Worm (Caenorhabditis elegans): ENCODE results near the gene wago-10.
A peak's percentile ranks its signal among the peaks of the same experiment; 100 is the strongest.

Gene wago-10

DNA sequence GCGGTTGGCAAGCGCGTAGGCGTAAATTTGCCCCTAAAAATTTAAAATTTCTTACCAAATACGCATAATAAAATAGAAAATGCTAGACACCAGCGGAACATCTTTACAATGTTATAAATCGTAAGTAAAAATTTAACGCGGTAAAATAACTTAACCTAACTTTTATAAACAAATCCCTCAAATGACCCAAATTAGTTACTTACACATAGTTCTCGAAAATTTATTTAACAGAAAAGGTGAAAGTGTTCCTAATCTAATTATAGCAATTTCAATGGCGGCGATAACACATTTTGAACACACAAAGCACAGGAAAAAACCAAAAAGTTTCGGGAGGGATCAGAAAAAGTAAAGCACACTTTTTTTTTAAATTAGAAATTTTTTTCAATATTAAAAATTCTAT lies 37.0 kb downstream of the wago-10 start, which contains the start of gene mltn-8:
Gene mltn-8, minus strand, starts transcription at position 101 of the 400 bp plus-strand sequence.
- TF ChIP-seq elt-2 (tag; optimal IDR thresholded peaks at IDR 0.05) (no peak), nhr-76 (tag; optimal IDR thresholded peaks at IDR 0.05) (no peak), grh-1 (GFP tag; IDR thresholded peaks at IDR 0.05) (no peak), nhr-11 (tag; optimal IDR thresholded peaks at IDR 0.05) (no peak), hpl-2 (GFP tag; optimal IDR thresholded peaks at IDR 0.05) (no peak), zag-1 (tag; optimal IDR thresholded peaks at IDR 0.05) (no peak), snu-23 (GFP tag; optimal IDR thresholded peaks at IDR 0.05) (no peak), unc-62 (GFP tag; optimal IDR thresholded peaks at IDR 0.05) (no peak), lin-35 (GFP tag; optimal IDR thresholded peaks at IDR 0.05) (no peak), unc-98 (GFP tag; IDR thresholded peaks at IDR 0.05) (no peak), swsn-7 (tag; optimal IDR thresholded peaks at IDR 0.05) (no peak), mef-2 (tag; optimal IDR thresholded peaks at IDR 0.05) (no peak), fkh-8 (tag; optimal IDR thresholded peaks at IDR 0.05) (no peak), C04F5.9 (tag; optimal IDR thresholded peaks at IDR 0.05) (no peak), hlh-4 (tag; optimal IDR thresholded peaks at IDR 0.05) (no peak), ceh-90 (tag; optimal IDR thresholded peaks at IDR 0.05) (no peak), skn-1 (tag; optimal IDR thresholded peaks at IDR 0.05) (no peak)

DNA sequence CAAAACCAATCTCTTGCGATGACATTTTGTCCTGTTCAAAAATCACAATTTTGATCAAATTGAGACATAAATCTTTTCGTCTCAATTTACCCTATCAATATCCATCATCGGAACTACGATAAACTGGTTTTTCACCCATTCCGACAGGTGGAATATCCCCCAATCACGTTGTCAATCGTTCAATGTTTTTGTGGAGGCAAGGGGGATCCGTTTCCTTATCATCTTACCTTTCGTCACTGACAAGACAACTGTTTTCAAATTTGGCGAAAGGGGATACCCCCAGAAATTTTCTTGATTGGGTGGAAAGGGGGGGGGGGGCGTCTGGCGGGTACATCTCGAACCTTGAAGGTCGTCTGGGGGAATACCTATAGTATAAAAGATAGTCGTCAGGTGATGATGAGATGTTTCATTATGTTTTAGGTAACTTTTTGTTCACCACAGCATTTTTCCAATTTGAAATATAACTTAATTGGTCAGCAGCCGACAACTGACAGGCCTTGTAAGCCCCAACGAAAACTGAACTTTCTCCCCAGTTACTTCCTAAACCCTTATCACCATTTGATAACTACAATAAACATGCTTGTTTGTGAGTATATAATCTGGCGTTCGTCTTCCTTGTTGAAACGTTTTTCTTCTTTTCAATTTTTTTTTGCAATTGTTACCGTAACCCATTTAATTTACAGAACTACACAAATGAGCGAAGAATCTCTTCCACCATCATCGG lies 38.2 kb downstream of the wago-10 start, which contains the start of gene ZK6.8:
Gene ZK6.8, plus strand, starts transcription at position 682 of the 724 bp plus-strand sequence.
- TF ChIP-seq snu-23 (GFP tag; optimal IDR thresholded peaks at IDR 0.05), result peak; percentile 49
- peak in 1 of 2 experiments; percentile 77 for TF ChIP-seq mdl-1 (tag; optimal IDR thresholded peaks at IDR 0.05)
- TF ChIP-seq ces-1 (GFP tag; optimal IDR thresholded peaks at IDR 0.05), result no peak
- peak; percentile 72 for TF ChIP-seq unc-130 (tag; optimal IDR thresholded peaks at IDR 0.05)
- peak; percentile 57 for TF ChIP-seq vab-15 (tag; optimal IDR thresholded peaks at IDR 0.05)
- TF ChIP-seq skn-1 (tag; optimal IDR thresholded peaks at IDR 0.05), result peak; percentile 20
- peak; percentile 93 for TF ChIP-seq grh-1 (GFP tag; IDR thresholded peaks at IDR 0.05)
- TF ChIP-seq unc-86 (tag; optimal IDR thresholded peaks at IDR 0.05), result no peak
- TF ChIP-seq nhr-19 (GFP tag; conservative IDR thresholded peaks at IDR 0.05), result peak; percentile 79
- TF ChIP-seq pqm-1 (tag; optimal IDR thresholded peaks at IDR 0.05), result no peak
- TF ChIP-seq efl-1 (optimal IDR thresholded peaks at IDR 0.05), result no peak
- peak in 1 of 2 experiments; percentile 86 for TF ChIP-seq efl-1 (GFP tag; optimal IDR thresholded peaks at IDR 0.05 in 1 of 2)
- TF ChIP-seq nhr-90 (tag; optimal IDR thresholded peaks at IDR 0.05; ENCODE audit: poor library complexity), result peak; percentile 79
- TF ChIP-seq ceh-63 (GFP tag; optimal IDR thresholded peaks at IDR 0.05), result no peak
- no peak for TF ChIP-seq mep-1 (tag; optimal IDR thresholded peaks at IDR 0.05)
- no peak for TF ChIP-seq nhr-28 (tag; optimal IDR thresholded peaks at IDR 0.05)
- peak in 1 of 2 experiments; percentile 65 for TF ChIP-seq lsy-2 (tag; optimal IDR thresholded peaks at IDR 0.05)
- TF ChIP-seq aha-1 (tag; optimal IDR thresholded peaks at IDR 0.05), result no peak
- no peak for TF ChIP-seq tlp-1 (tag; optimal IDR thresholded peaks at IDR 0.05)
- no peak for TF ChIP-seq hpl-2 (GFP tag; optimal IDR thresholded peaks at IDR 0.05)
- peak; percentile 97 for TF ChIP-seq lin-14 (GFP tag; optimal IDR thresholded peaks at IDR 0.05)
- TF ChIP-seq lin-39 (tag; optimal IDR thresholded peaks at IDR 0.05), result no peak
- peak; percentile 78 to 99 (median 84) for TF ChIP-seq elt-3 (tag; optimal IDR thresholded peaks at IDR 0.05)
- TF ChIP-seq nhr-76 (tag; optimal IDR thresholded peaks at IDR 0.05), result no peak
- peak; percentile 88 for TF ChIP-seq blmp-1 (tag; optimal IDR thresholded peaks at IDR 0.05)
- peak; percentile 51 for TF ChIP-seq nhr-47 (tag; optimal IDR thresholded peaks at IDR 0.05)
- no peak for TF ChIP-seq ztf-4 (tag; optimal IDR thresholded peaks at IDR 0.05)
- TF ChIP-seq ztf-11 (tag; optimal IDR thresholded peaks at IDR 0.05), result no peak
- no peak for TF ChIP-seq egl-27 (tag; optimal IDR thresholded peaks at IDR 0.05)
- TF ChIP-seq hlh-17 (GFP tag; optimal IDR thresholded peaks at IDR 0.05; ENCODE audit: borderline replicate concordance), result no peak
- peak in 1 of 3 experiments; percentile 23 for TF ChIP-seq dpl-1 (GFP tag; optimal IDR thresholded peaks at IDR 0.05)
- TF ChIP-seq nhr-20 (tag; optimal IDR thresholded peaks at IDR 0.05), result peak; percentile 90
- peak; percentile 73 for TF ChIP-seq tbx-2 (tag; optimal IDR thresholded peaks at IDR 0.05)
- peak; percentile 38 for TF ChIP-seq jun-1 (tag; optimal IDR thresholded peaks at IDR 0.05)
- TF ChIP-seq C16A3.4 (tag; optimal IDR thresholded peaks at IDR 0.05), result peak; percentile 11
- TF ChIP-seq rnt-1 (tag; optimal IDR thresholded peaks at IDR 0.05), result no peak
- no peak for TF ChIP-seq mef-2 (tag; optimal IDR thresholded peaks at IDR 0.05)
- TF ChIP-seq ets-5 (GFP tag; IDR thresholded peaks at IDR 0.05), result no peak
- TF ChIP-seq ama-1 (optimal IDR thresholded peaks at IDR 0.05), result no peak
- peak; percentile 99 for TF ChIP-seq nhr-85 (tag)
